Worm (Caenorhabditis elegans): Measurements from ENCODE around the gene F28F8.7.

F28F8.7 gene

ce11 chrV:15568381-15568780 lies 22.0 kb downstream of the F28F8.7 start:
- TF ChIP-seq nhr-28 (tag; optimal IDR thresholded peaks at IDR 0.05) (no peak), ZK337.2 (GFP tag; IDR thresholded peaks at IDR 0.05) (no peak), unc-130 (GFP tag; optimal IDR thresholded peaks at IDR 0.05) (no peak), F49E8.2 (tag; optimal IDR thresholded peaks at IDR 0.05; ENCODE audit: borderline replicate concordance) (no peak), tra-1 (GFP tag; IDR thresholded peaks at IDR 0.05) (no peak), snpc-4 (tag; optimal IDR thresholded peaks at IDR 0.05) (no peak), hlh-11 (tag; optimal IDR thresholded peaks at IDR 0.05) (no peak), spr-3 (GFP tag; optimal IDR thresholded peaks at IDR 0.05) (no peak), dve-1 (tag; optimal IDR thresholded peaks at IDR 0.05; ENCODE audit: insufficient read depth) (no peak), fkh-10 (GFP tag; optimal IDR thresholded peaks at IDR 0.05) (no peak), nhr-10 (tag; optimal IDR thresholded peaks at IDR 0.05) (no peak), aly-2 (tag; optimal IDR thresholded peaks at IDR 0.05) (no peak), nhr-6 (tag; optimal IDR thresholded peaks at IDR 0.05) (no peak), egl-27 (tag; optimal IDR thresholded peaks at IDR 0.05) (no peak), hlh-30 (tag; optimal IDR thresholded peaks at IDR 0.05; ENCODE audit: insufficient read depth) (no peak), tag-97 (GFP tag; IDR thresholded peaks at IDR 0.05) (no peak), lsy-2 (tag; optimal IDR thresholded peaks at IDR 0.05) (no peak), hif-1 (tag; optimal IDR thresholded peaks at IDR 0.05) (no peak), attf-4 (tag; optimal IDR thresholded peaks at IDR 0.05) (no peak), lin-38 (GFP tag; IDR thresholded peaks at IDR 0.05) (no peak)

- TF ChIP-seq ama-1 (optimal IDR thresholded peaks at IDR 0.05) = peak; percentile 52
- TF ChIP-seq unc-62 (GFP tag; optimal IDR thresholded peaks at IDR 0.05 in 1 of 2) = peak in 1 of 2 experiments; percentile 32
- TF ChIP-seq unc-62 (tag; optimal IDR thresholded peaks at IDR 0.05) = no peak
- no peak for TF ChIP-seq nhr-111 (GFP tag; optimal IDR thresholded peaks at IDR 0.05)
- no peak for TF ChIP-seq rbr-2 (tag; optimal IDR thresholded peaks at IDR 0.05)
Measured at ce11 chrV:15567344-15567804, 23.0 kb downstream of the F28F8.7 start, which contains the start of gene acs-2. TSS of gene acs-2 (plus strand) at chrV:15567394.

ce11 chrV:15566511-15567178 lies 23.8 kb downstream of the F28F8.7 start:
- peak; percentile 60 to 98 for TF ChIP-seq mdl-1 (tag; optimal IDR thresholded peaks at IDR 0.05)
- peak; percentile 63 for TF ChIP-seq rbr-2 (tag; optimal IDR thresholded peaks at IDR 0.05)
- TF ChIP-seq ceh-62 (tag; optimal IDR thresholded peaks at IDR 0.05) = no peak
- TF ChIP-seq F44E2.7 (GFP tag; IDR thresholded peaks at IDR 0.05) = no peak
- TF ChIP-seq mxl-3 (GFP tag; optimal IDR thresholded peaks at IDR 0.05) = peak; percentile 64
- peak; percentile 70 for TF ChIP-seq T20F7.1 (GFP tag; optimal IDR thresholded peaks at IDR 0.05)
- TF ChIP-seq lin-15B (tag; optimal IDR thresholded peaks at IDR 0.05) = no peak
- no peak for TF ChIP-seq jun-1 (tag; optimal IDR thresholded peaks at IDR 0.05)
- TF ChIP-seq mep-1 (tag; optimal IDR thresholded peaks at IDR 0.05) = peak; percentile 90
- TF ChIP-seq T26A8.4 (GFP tag; IDR thresholded peaks at IDR 0.05) = 0 out of 2 replicates have a peak, but pooled peaks have one; percentile 18
- peak; percentile 52; the same call in 1 of the 2 replicates for TF ChIP-seq php-3 (GFP tag; IDR thresholded peaks at IDR 0.05)
- peak; percentile 13 for TF ChIP-seq snpc-4 (tag; optimal IDR thresholded peaks at IDR 0.05)
- no peak for TF ChIP-seq gei-8 (GFP tag; optimal IDR thresholded peaks at IDR 0.05)
- TF ChIP-seq pha-4 (GFP tag; IDR thresholded peaks at IDR 0.05) = no peak
- TF ChIP-seq pha-4 (tag; optimal IDR thresholded peaks at IDR 0.05) = no peak
- TF ChIP-seq nhr-41 (GFP tag; IDR thresholded peaks at IDR 0.05) = no peak
- TF ChIP-seq hlh-30 (tag; optimal IDR thresholded peaks at IDR 0.05; ENCODE audit: insufficient read depth) = peak; percentile 97
- no peak for TF ChIP-seq unc-130 (GFP tag; optimal IDR thresholded peaks at IDR 0.05)
- TF ChIP-seq daf-16 (GFP tag; optimal IDR thresholded peaks at IDR 0.05) = peak in 1 of 2 experiments; percentile 54
- TF ChIP-seq daf-16 (tag; optimal IDR thresholded peaks at IDR 0.05) = peak; percentile 76
- no peak for TF ChIP-seq lin-39 (tag; optimal IDR thresholded peaks at IDR 0.05)
- TF ChIP-seq ctbp-1 (GFP tag; IDR thresholded peaks at IDR 0.05) = 0 out of 2 replicates have a peak, but pooled peaks have one; percentile 29
- TF ChIP-seq hif-1 (tag; optimal IDR thresholded peaks at IDR 0.05) = peak in 1 of 2 experiments; percentile 70
- peak; percentile 93 for TF ChIP-seq hlh-11 (tag; optimal IDR thresholded peaks at IDR 0.05)
- TF ChIP-seq ceh-20 (GFP tag; IDR thresholded peaks at IDR 0.05) = peak; percentile 77; the same call in 1 of the 2 replicates
- TF ChIP-seq dmd-6 (GFP tag; IDR thresholded peaks at IDR 0.05) = peak; percentile 62
- peak; percentile 69; the same call in 1 of the 2 replicates for TF ChIP-seq mdt-29 (GFP tag; IDR thresholded peaks at IDR 0.05)
- peak; percentile 47; the same call in 1 of the 2 replicates for TF ChIP-seq set-16 (GFP tag; IDR thresholded peaks at IDR 0.05)
